Worm (Caenorhabditis elegans) whole organism, L4 larva: ENCODE data around the gene F47B8.4.
A peak's percentile ranks its signal among the peaks of the same experiment; 100 is the strongest.
"Not testable (repeated sequence)": the region's sequence is repeated elsewhere in the genome, so short reads cannot be mapped to it uniquely, and the experiment has no call there.

Experiments
- D1046.2 ChIP-seq: fragments of 200-800 bp; sonication (Bioruptor generic); IDR thresholded peaks from 2 replicates; pipeline ENCODE4 v1.3.6; 2022; ENCODE audit warnings: missing genetic modification characterization, missing compliant biosample characterization
- F10B5.3 ChIP-seq: sonication (generic microtip); optimal IDR thresholded peaks from 2 replicates; lab custom pipeline; 2016; ENCODE audit warnings: mild to moderate bottlenecking, missing genetic modification characterization, missing compliant biosample characterization
- R02D3.7 ChIP-seq: fragments of 150-350 bp; sonication (generic microtip); optimal IDR thresholded peaks from 3 replicates; lab custom pipeline; 2014; ENCODE audit warnings: missing biosample characterization, missing genetic modification characterization
- Y105C5A.15 ChIP-seq: fragments of 200-800 bp; sonication (Bioruptor generic); IDR thresholded peaks from 2 replicates; pipeline ENCODE4 v1.3.6; 2022; ENCODE audit warnings: missing genetic modification characterization, missing compliant biosample characterization
- Y5F2A.4 ChIP-seq: fragments of 200-800 bp; sonication (Bioruptor generic); optimal IDR thresholded peaks from 2 replicates; lab custom pipeline; 2018; ENCODE audit warnings: mild to moderate bottlenecking, missing genetic modification characterization, missing compliant biosample characterization
- ZK337.2 ChIP-seq: fragments of 200-800 bp; sonication (Bioruptor generic); IDR thresholded peaks from 2 replicates; pipeline ENCODE4 v1.3.6; 2022; ENCODE audit warnings: missing genetic modification reagents, missing genetic modification characterization, missing compliant biosample characterization
- ceh-32 ChIP-seq: sonication (generic microtip); optimal IDR thresholded peaks from 2 replicates; lab custom pipeline; 2016; ENCODE audit warnings: mild to moderate bottlenecking, missing genetic modification characterization, missing compliant biosample characterization; ENCODE audit not compliant: poor library complexity
- dmd-6 ChIP-seq: fragments of 200-800 bp; sonication (Bioruptor generic); IDR thresholded peaks from 2 replicates; pipeline ENCODE4 v1.3.6; 2022; ENCODE audit warnings: missing genetic modification reagents, missing genetic modification characterization, missing compliant biosample characterization
- dmd-8 ChIP-seq: fragments of 200-800 bp; sonication (Bioruptor generic); IDR thresholded peaks from 2 replicates; pipeline ENCODE4 v1.3.6; 2022; ENCODE audit warnings: missing genetic modification characterization, missing compliant biosample characterization
- dve-1 ChIP-seq: sonication (generic microtip); optimal IDR thresholded peaks from 2 replicates; lab custom pipeline; 2017; ENCODE audit warnings: antibody characterized with exemption, mild to moderate bottlenecking, missing genetic modification characterization, missing compliant biosample characterization; ENCODE audit not compliant: insufficient read depth
- fkh-10 ChIP-seq: fragments of 150-350 bp; optimal IDR thresholded peaks from 2 replicates; lab custom pipeline; 2014; ENCODE audit warnings: missing biosample characterization, missing genetic modification reagents, missing genetic modification characterization
- hmg-1.1 ChIP-seq: fragments of 200-800 bp; sonication (Bioruptor generic); IDR thresholded peaks from 2 replicates; pipeline ENCODE4 v1.3.6; 2022; ENCODE audit warnings: missing genetic modification reagents, missing genetic modification characterization, missing compliant biosample characterization
- lir-3 ChIP-seq: sonication (generic microtip); optimal IDR thresholded peaks from 2 replicates; lab custom pipeline; 2016; ENCODE audit warnings: mild to moderate bottlenecking, missing genetic modification characterization, missing compliant biosample characterization
- lsy-2 ChIP-seq, 2 experiments: fragments of 150-350 bp in 1 of 2; sonication (generic microtip) in 1 of 2; optimal IDR thresholded peaks; 2 replicates each; lab custom pipeline; 2014 to 2017; ENCODE audit warnings: missing biosample characterization in 2 of 2, missing genetic modification characterization in 2 of 2
- madf-5 ChIP-seq, 2 experiments: fragments of 200-800 bp; sonication (Bioruptor generic); IDR thresholded peaks; 2 replicates each; pipeline ENCODE4 v1.3.6; 2022; ENCODE audit warnings: missing compliant biosample characterization in 2 of 2, missing genetic modification characterization in 2 of 2
- mdl-1 ChIP-seq, 2 experiments: fragments of 150-350 bp in 1 of 2; sonication (generic microtip) in 1 of 2; optimal IDR thresholded peaks; 2 replicates each; lab custom pipeline; 2014 to 2017; ENCODE audit warnings: missing biosample characterization in 2 of 2, missing genetic modification characterization in 2 of 2
- mxl-3 ChIP-seq: fragments of 200-800 bp; sonication (Bioruptor generic); optimal IDR thresholded peaks from 2 replicates; lab custom pipeline; 2018; ENCODE audit warnings: mild to moderate bottlenecking, missing genetic modification characterization, missing compliant biosample characterization
- nhr-76 ChIP-seq: fragments of 150-350 bp; optimal IDR thresholded peaks from 2 replicates; lab custom pipeline; 2014; ENCODE audit warnings: missing biosample characterization, missing genetic modification characterization
- nhr-77 ChIP-seq: fragments of 150-350 bp; optimal IDR thresholded peaks from 2 replicates; lab custom pipeline; 2014; ENCODE audit warnings: missing biosample characterization, missing genetic modification characterization
- pha-4 ChIP-seq, 2 experiments: fragments of 150-350 bp in 1 of 2; fragments of 200-800 bp in 1 of 2; sonication (Bioruptor generic) in 1 of 2; IDR thresholded peaks in 1 of 2; optimal IDR thresholded peaks in 1 of 2; 2 replicates each; pipeline versions ENCODE4 v1.3.6 to Lab custom; 2014 to 2022; ENCODE audit warnings: missing genetic modification characterization in 2 of 2, missing genetic modification reagents in 2 of 2, missing biosample characterization in 1 of 2, missing compliant biosample characterization in 1 of 2
- pqm-1 ChIP-seq: sonication (generic microtip); optimal IDR thresholded peaks from 2 replicates; lab custom pipeline; 2017; ENCODE audit warnings: missing biosample characterization, missing genetic modification characterization
- saeg-2 ChIP-seq: fragments of 200-800 bp; sonication (Bioruptor generic); IDR thresholded peaks from 2 replicates; pipeline ENCODE4 v1.3.6; 2022; ENCODE audit warnings: missing genetic modification reagents, missing genetic modification characterization, missing compliant biosample characterization
- set-16 ChIP-seq: fragments of 200-800 bp; sonication (Bioruptor generic); IDR thresholded peaks from 2 replicates; pipeline ENCODE4 v1.3.6; 2022; ENCODE audit warnings: missing genetic modification reagents, missing genetic modification characterization, missing compliant biosample characterization
- snpc-1.2 ChIP-seq: fragments of 200-800 bp; sonication (Bioruptor generic); IDR thresholded peaks from 2 replicates; pipeline ENCODE4 v1.3.6; 2022; ENCODE audit warnings: missing genetic modification reagents, missing genetic modification characterization, missing compliant biosample characterization
- unc-62 ChIP-seq, 3 experiments: fragments of 150-350 bp in 1 of 3; sonication (generic microtip); optimal IDR thresholded peaks in 2 of 3; peaks in 1 of 3; 1 replicate in 1 of 3; 2 replicates in 2 of 3; lab custom pipeline; 2014 to 2017; ENCODE audit warnings: missing biosample characterization in 3 of 3, missing genetic modification characterization in 3 of 3, missing genetic modification reagents in 3 of 3, missing genotype in 1 of 3
- zag-1 ChIP-seq: fragments of 150-350 bp; optimal IDR thresholded peaks from 2 replicates; lab custom pipeline; 2014; ENCODE audit warnings: missing biosample characterization, missing genetic modification characterization
- zip-2 ChIP-seq: fragments of 150-350 bp; optimal IDR thresholded peaks from 2 replicates; lab custom pipeline; 2014; ENCODE audit warnings: missing biosample characterization, missing genetic modification characterization
- ztf-11 ChIP-seq: fragments of 150-350 bp; optimal IDR thresholded peaks from 2 replicates; lab custom pipeline; 2014; ENCODE audit warnings: missing biosample characterization, missing genetic modification characterization
- ztf-7 ChIP-seq: fragments of 150-350 bp; optimal IDR thresholded peaks from 2 replicates; lab custom pipeline; 2014; ENCODE audit warnings: missing biosample characterization, missing genetic modification characterization

The F47B8.4 gene

DNA sequence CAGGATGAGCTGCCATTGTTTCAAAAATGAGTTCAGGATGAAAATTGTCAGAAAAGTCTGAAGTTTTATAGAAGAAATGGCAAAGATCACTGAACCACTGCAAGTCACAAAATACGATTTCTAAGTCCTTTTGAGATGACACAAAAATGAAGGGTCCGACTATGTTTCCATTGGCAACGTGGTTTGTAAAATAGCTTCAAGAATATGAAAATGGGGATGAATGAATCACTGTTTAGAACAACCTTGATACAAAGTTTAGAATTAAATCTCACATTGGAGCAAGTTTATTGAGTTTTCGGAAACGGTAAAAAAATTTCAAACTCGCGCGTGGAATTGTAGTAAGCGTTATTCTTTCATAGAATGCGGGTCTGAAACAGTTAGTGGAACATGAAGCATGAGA is 13.4 kb downstream of the F47B8.4 start, which contains the start of gene ddn-3:
ddn-3 (minus strand) TSS at position 101 of the 400 bp plus-strand sequence.
- TF ChIP-seq hmg-1.1 (GFP tag; lab: Robert Waterston, UW), result no peak
- no peak for TF ChIP-seq mdl-1 (tag; optimal IDR thresholded peaks at IDR 0.05; lab: Kevin White, UChicago)

DNA sequence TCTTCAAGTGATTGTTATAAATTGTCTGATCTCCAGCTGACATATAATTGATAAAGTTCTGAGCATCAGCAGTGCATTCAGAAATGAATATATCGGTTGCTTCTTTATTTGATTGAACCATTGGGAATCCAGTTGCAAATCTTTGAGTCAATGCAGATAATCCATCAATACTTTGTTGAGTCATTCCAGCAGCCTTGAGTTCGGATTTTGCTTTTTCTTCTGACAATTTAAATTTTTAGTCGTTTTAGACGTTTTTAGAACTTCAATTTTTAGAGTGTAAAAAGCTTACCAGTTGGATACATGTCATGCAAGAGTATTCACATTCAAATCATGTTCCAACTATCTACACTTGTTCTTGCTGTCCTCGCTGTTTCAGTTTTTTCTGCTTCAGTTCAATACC is 14.8 kb downstream of the F47B8.4 start, which contains the start of gene F14D7.14:
F14D7.14 (plus strand) TSS at position 301 of the 400 bp plus-strand sequence.
- not testable (repeated sequence) for TF ChIP-seq unc-62 (GFP tag; optimal IDR thresholded peaks at IDR 0.05 in 1 of 2; lab: Kevin White, UChicago); unc-62 (tag; optimal IDR thresholded peaks at IDR 0.05; lab: Kevin White, UChicago); D1046.2; snpc-1.2 (GFP tag; lab: Robert Waterston, UW)

DNA sequence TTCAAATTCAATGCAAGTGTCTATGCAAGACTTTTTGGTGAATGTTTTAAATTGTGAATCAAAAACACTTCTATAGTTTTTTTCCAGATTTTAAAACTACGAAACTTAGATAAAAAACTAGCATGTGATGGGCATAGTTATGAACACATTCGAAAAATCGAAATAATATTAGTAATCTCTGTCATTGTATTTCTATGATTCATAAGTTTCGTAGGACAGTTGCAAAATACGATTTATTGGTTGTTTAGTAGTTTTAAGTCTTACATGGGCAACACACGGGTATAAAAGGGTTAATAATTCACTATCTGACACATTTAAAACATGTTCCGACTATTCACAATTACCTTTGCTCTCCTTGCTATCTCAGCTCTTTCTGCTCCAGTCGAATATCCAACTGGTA is 16.3 kb downstream of the F47B8.4 start, which contains the start of gene spig-5:
spig-5 (plus strand) TSS at position 301 of the 400 bp plus-strand sequence.
- TF ChIP-seq nhr-76; Y105C5A.15 (GFP tag; lab: Robert Waterston, UW); dmd-6: not testable (repeated sequence)
- TF ChIP-seq, all 104 proteins: peak for 0; not testable (repeated sequence) for 104

DNA sequence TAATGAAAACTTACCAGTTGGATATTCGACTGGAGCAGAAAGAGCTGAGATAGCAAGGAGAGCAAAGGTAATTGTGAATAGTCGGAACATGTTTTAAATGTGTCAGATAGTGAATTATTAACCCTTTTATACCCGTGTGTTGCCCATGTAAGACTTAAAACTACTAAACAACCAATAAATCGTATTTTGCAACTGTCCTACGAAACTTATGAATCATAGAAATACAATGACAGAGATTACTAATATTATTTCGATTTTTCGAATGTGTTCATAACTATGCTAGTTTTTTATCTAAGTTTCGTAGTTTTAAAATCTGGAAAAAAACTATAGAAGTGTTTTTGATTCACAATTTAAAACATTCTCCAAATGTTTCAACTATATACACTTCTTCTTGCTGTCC is 17.7 kb downstream of the F47B8.4 start, which contains the start of gene spig-4:
spig-4 (minus strand) TSS at position 101 of the 400 bp plus-strand sequence.
- TF ChIP-seq F10B5.3 (tag; lab: Kevin White, UChicago); ZK337.2; dve-1 (tag; lab: Kevin White, UChicago): not testable (repeated sequence)

DNA sequence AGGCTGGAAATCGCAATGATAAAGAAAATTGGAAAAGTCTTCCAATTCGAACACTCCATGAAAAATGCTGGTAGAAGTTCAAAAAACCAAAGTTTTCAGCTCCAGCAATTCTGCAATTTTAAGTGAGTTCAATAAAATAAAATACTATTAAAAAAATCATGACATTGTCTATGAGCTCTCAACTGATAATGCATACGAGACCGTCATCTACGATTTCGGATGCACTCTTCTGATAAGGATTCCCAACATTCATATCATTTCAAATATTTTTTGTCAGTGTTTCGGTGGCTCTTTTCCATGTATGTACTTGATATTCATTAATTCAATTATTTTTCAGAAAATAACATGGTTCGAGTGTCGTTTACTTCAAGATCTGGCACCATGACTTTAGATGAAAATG is 23.4 kb downstream of the F47B8.4 start, which contains the start of gene F14D7.6:
F14D7.6 (plus strand) TSS at position 338 of the 400 bp plus-strand sequence.
- TF ChIP-seq pqm-1 (tag; lab: Kevin White, UChicago) (peak; percentile 41), lsy-2 (tag; optimal IDR thresholded peaks at IDR 0.05; lab: Kevin White, UChicago) (no peak)
- TF ChIP-seq, all 104 proteins: peak for 1

DNA sequence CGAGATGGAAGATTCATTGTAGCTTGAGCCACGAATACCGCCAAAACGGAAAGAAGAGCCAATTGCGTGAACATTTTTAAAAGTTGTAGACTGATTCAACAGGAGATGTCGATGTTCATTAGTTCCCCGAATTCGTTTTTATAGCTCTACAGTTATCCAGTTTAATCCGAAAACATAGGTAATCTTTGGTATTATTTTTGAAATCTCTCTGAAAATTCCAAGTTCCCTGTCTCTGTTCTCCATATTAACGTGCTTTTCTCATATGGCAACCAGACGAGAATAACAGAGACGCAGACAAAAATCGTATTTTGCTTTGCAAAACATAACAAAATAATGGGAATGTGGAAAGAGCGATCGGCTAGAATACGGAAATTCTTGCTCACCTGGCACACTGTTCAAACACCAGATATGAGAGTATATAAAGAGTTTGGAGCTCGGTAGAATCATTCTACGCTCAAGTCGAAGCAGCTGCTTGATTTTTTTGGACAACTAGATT is 24.9 kb downstream of the F47B8.4 start, which contains the start of the genes spig-3 and F14D7.12:
spig-3 (minus strand) TSS at position 101 of the 496 bp plus-strand sequence.
F14D7.12 (plus strand) TSS at position 446 of the 496 bp plus-strand sequence.
- no peak for TF ChIP-seq saeg-2 (GFP tag; lab: Robert Waterston, UW)

DNA sequence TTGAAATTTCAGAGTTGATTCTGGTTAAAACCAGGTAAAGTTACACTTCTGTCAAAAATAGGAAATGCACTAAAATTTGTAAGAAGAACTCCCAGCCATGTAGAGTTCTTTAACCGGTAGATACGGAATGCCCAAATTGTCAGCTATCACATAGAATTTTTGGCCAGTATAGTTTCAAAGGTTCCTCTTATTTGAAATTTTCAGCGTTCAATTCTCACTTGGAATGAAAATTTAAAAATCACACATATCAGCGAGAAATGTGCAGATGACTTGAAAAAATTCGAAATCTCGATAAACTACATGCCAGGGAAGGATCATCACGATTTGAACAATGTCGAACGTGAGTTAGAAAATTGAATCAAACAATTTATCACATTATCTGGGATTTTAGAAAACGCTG is 28.0 kb downstream of the F47B8.4 start, which contains the start of gene F14D7.3:
F14D7.3 (plus strand) TSS at position 301 of the 400 bp plus-strand sequence.
- TF ChIP-seq fkh-10 (GFP tag; lab: Kevin White, UChicago) (no peak), pqm-1 (tag; lab: Kevin White, UChicago) (no peak), nhr-76 (no peak), ztf-7 (no peak), lir-3 (tag; lab: Kevin White, UChicago) (no peak)

DNA sequence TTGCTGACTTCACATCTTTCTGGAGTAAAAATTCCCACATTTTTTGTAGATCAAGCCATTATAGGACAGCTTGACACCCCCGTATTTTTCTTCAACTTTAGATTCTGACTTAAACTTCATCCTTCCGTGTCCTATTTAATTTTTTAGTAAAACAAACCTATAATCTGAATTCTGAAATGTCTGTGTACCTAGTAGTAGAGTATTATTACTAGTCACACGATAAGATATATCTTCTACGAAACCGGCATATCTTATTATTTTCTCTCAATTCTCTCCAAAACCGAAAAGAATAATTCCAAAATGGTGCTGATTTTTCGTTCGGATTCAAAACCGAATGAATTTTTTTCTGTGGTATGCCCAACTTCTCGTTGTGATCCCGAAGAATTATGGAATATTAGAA is 30.1 kb downstream of the F47B8.4 start, which contains the start of gene F14D7.9:
F14D7.9 (plus strand) TSS at position 301 of the 400 bp plus-strand sequence.
- TF ChIP-seq madf-5 (GFP tag; IDR thresholded peaks at IDR 0.05; lab: Robert Waterston, UW) (no peak), mxl-3 (no peak), R02D3.7 (no peak), zip-2 (tag; lab: Kevin White, UChicago) (no peak), ZK337.2 (no peak), dmd-8 (GFP tag; lab: Robert Waterston, UW) (no peak), set-16 (GFP tag; lab: Robert Waterston, UW) (no peak), nhr-77 (tag; lab: Kevin White, UChicago) (no peak), pha-4 (GFP tag; IDR thresholded peaks at IDR 0.05; lab: Robert Waterston, UW) (no peak), pha-4 (tag; optimal IDR thresholded peaks at IDR 0.05; lab: Kevin White, UChicago) (no peak), ztf-11 (tag; lab: Kevin White, UChicago) (no peak), zag-1 (tag; lab: Kevin White, UChicago) (no peak), Y5F2A.4 (GFP tag; lab: Kevin White, UChicago) (no peak), ceh-32 (no peak)
